Worm (Caenorhabditis elegans): ENCODE results near the gene lgl-1.

lgl-1 gene

DNA sequence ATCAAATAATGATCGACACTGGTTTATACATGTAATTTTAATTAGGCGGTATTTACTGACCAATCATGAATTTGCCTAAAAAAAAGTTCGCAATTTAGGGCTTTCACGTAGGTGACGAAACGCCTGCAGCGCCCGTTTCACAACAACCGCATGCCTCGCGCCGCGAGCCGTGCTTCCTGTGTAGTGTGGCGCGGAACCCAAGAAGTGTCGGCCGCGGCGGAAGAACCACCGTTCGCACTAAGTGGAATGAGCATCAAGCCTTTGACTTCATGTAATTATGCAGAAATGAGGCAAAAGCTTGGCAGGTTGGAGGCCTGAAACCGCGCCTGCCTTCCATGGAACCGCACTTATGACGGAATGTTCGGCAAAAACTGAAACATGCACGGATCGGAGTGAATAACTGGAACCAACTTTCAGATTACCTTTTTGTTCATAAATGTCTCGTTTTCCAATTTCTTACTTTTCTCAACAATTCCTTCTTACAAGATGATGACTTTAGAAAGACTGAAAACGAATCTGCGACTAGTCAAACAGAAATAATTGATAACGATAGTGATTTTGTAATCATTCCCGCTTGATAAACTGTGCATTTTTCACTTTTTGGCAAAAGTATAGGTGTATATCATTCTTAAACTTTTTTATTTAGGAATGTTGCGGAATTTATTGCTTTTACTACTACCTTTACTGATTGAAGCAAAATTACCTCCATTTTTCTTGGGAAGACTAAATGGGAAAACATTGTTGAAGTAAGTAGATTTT lies 1.2 kb upstream of the lgl-1 start, which contains the start of gene F56F10.1 (continued):
- no peak for TF ChIP-seq T20F7.1 (GFP tag; optimal IDR thresholded peaks at IDR 0.05)
- TF ChIP-seq vab-7 (GFP tag; IDR thresholded peaks at IDR 0.05) = 0 out of 2 replicates have a peak, but pooled peaks have one; percentile 34

- TF ChIP-seq dmd-9 (GFP tag; IDR thresholded peaks at IDR 0.05) = 0 out of 2 replicates have a peak, but pooled peaks have one; percentile 42
- no peak for TF ChIP-seq jun-1 (tag; optimal IDR thresholded peaks at IDR 0.05)
- TF ChIP-seq madf-9 (GFP tag; conservative IDR thresholded peaks at IDR 0.05) = 0 out of 2 replicates have a peak, but pooled peaks have one; percentile 20
- TF ChIP-seq lin-13 (GFP tag; optimal IDR thresholded peaks at IDR 0.05) = no peak
- no peak for TF ChIP-seq lin-1 (GFP tag; IDR thresholded peaks at IDR 0.05)
- TF ChIP-seq ceh-44 (GFP tag; IDR thresholded peaks at IDR 0.05) = 0 out of 2 replicates have a peak, but pooled peaks have one; percentile 8
- TF ChIP-seq pqm-1 (tag; optimal IDR thresholded peaks at IDR 0.05) = no peak
- peak; percentile 5 for TF ChIP-seq hlh-11 (tag; optimal IDR thresholded peaks at IDR 0.05)
- no peak for TF ChIP-seq nhr-237 (tag; optimal IDR thresholded peaks at IDR 0.05)
- no peak for TF ChIP-seq pha-4 (GFP tag; IDR thresholded peaks at IDR 0.05)
- TF ChIP-seq pha-4 (tag; optimal IDR thresholded peaks at IDR 0.05) = no peak
- no peak for TF ChIP-seq snpc-4 (tag; optimal IDR thresholded peaks at IDR 0.05)
- peak; percentile 57 for TF ChIP-seq arid-1 (GFP tag; conservative IDR thresholded peaks at IDR 0.05)
- no peak for TF ChIP-seq ceh-28 (tag; optimal IDR thresholded peaks at IDR 0.05)
- TF ChIP-seq aha-1 (tag) = peak; percentile 86
- peak; percentile 42 for TF ChIP-seq hlh-30 (tag; optimal IDR thresholded peaks at IDR 0.05; ENCODE audit: insufficient read depth)
- TF ChIP-seq lim-7 (GFP tag; IDR thresholded peaks at IDR 0.05) = peak; percentile 55; the same call in 1 of the 2 replicates
- TF ChIP-seq nhr-76 (tag; optimal IDR thresholded peaks at IDR 0.05) = no peak
- TF ChIP-seq gei-8 (GFP tag; optimal IDR thresholded peaks at IDR 0.05) = no peak
- no peak for TF ChIP-seq F49E8.2 (tag; optimal IDR thresholded peaks at IDR 0.05; ENCODE audit: borderline replicate concordance)
- peak; percentile 21; the same call in 1 of the 2 replicates for TF ChIP-seq dmd-6 (GFP tag; IDR thresholded peaks at IDR 0.05)
- TF ChIP-seq saeg-2 (GFP tag; IDR thresholded peaks at IDR 0.05) = no peak
- peak; percentile 56; the same call in 1 of the 2 replicates for TF ChIP-seq snpc-1.2 (GFP tag; IDR thresholded peaks at IDR 0.05)
- TF ChIP-seq mxl-2 (GFP tag; conservative IDR thresholded peaks at IDR 0.05) = 0 out of 2 replicates have a peak, but pooled peaks have one; percentile 55
- TF ChIP-seq cey-2 (tag; optimal IDR thresholded peaks at IDR 0.05; ENCODE audit: borderline replicate concordance, insufficient read depth) = no peak
- 0 out of 2 replicates have a peak, but pooled peaks have one; percentile 25 for TF ChIP-seq D1046.2 (GFP tag; IDR thresholded peaks at IDR 0.05)
- TF ChIP-seq Y48G9A.11 (GFP tag; IDR thresholded peaks at IDR 0.05) = 0 out of 2 replicates have a peak, but pooled peaks have one; percentile 13
Observed at ce11 chrX:865214-865613, 5.7 kb downstream of the lgl-1 start.

DNA sequence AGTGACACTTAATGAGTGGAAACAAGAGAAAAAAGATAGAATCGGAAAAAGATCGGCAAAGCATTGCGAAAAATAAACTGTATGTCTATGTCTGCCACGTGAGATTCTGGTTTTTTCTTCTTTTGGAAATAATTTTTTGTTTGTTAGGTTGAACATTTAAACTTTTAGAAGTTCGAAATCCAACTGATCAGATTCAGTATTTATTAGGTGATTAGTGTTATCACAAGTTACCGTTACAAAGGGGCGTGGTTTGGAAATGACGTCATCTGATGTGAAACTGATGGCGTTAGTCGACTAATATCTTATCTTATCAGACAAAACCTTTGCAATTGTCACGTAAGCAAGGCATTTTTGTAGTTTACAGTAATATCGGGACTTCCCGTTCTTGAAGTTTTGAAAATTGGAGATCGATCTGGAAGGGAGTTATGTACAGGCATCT lies 6.6 kb downstream of the lgl-1 start:
- TF ChIP-seq lin-15B (tag; optimal IDR thresholded peaks at IDR 0.05) (no peak), zag-1 (tag; optimal IDR thresholded peaks at IDR 0.05) (no peak), ceh-20 (GFP tag; IDR thresholded peaks at IDR 0.05) (0 out of 2 replicates have a peak, but pooled peaks have one; percentile 46), nhr-111 (GFP tag; optimal IDR thresholded peaks at IDR 0.05) (no peak), dmd-8 (GFP tag; IDR thresholded peaks at IDR 0.05) (no peak), egl-27 (tag; optimal IDR thresholded peaks at IDR 0.05) (no peak), nhr-77 (tag; optimal IDR thresholded peaks at IDR 0.05) (peak; percentile 27), F26F4.8 (GFP tag; conservative IDR thresholded peaks at IDR 0.05) (no peak), ctbp-1 (GFP tag; IDR thresholded peaks at IDR 0.05) (no peak), nhr-28 (tag; optimal IDR thresholded peaks at IDR 0.05) (peak; percentile 81), vab-7 (GFP tag; IDR thresholded peaks at IDR 0.05) (no peak), hmg-1.1 (GFP tag; IDR thresholded peaks at IDR 0.05) (no peak), spr-3 (GFP tag; optimal IDR thresholded peaks at IDR 0.05) (no peak), pha-4 (GFP tag; IDR thresholded peaks at IDR 0.05) (no peak), pha-4 (tag; optimal IDR thresholded peaks at IDR 0.05) (no peak), lin-38 (GFP tag; IDR thresholded peaks at IDR 0.05) (no peak), zip-11 (GFP tag; IDR thresholded peaks at IDR 0.05) (no peak), mep-1 (tag; optimal IDR thresholded peaks at IDR 0.05) (peak; percentile 54), dve-1 (tag; optimal IDR thresholded peaks at IDR 0.05; ENCODE audit: insufficient read depth) (peak; percentile 14), hlh-11 (tag; optimal IDR thresholded peaks at IDR 0.05) (peak; percentile 73), lin-13 (GFP tag; optimal IDR thresholded peaks at IDR 0.05) (no peak), F10B5.3 (tag; optimal IDR thresholded peaks at IDR 0.05) (no peak), nhr-10 (tag; optimal IDR thresholded peaks at IDR 0.05) (peak; percentile 15)

Measured in whole organism, L4 larva.